Fruit fly (Drosophila melanogaster): Measurements from ENCODE around the gene CG13300.

DNA sequence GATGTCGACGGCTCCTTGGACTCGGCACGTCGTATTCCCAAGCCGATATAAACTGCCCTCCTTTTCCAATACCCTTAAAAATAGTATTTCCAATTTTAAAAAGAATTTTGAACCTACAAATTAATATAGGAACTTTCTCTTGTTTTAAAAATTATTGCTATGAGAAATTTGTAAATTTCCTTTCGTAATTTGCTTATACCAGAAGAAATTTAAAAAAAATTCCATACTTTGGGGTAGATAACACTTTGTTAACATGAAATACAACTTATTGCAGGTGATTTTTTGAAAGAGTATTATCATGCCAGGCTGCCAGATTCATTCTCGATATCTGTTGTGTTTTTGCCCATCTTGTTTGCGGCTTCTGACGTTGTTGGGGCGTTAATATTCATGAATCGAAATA is 49.7 kb downstream of the CG13300 start:
- no peak for TF ChIP-seq usp (GFP tag; optimal IDR thresholded peaks at IDR 0.05)
- TF ChIP-seq CG8478 (optimal IDR thresholded peaks at IDR 0.05): no peak
- no peak for TF ChIP-seq pan (optimal IDR thresholded peaks at IDR 0.05)
- no peak for TF ChIP-seq EcR (GFP tag; optimal IDR thresholded peaks at IDR 0.05)
- no peak for TF ChIP-seq psq (optimal IDR thresholded peaks at IDR 0.05)
- TF ChIP-seq Dll (optimal IDR thresholded peaks at IDR 0.05): no peak

All from whole organism.